1 fruit fly cellular context compared by ENCODE assay signal in the genomic region with DNA sequence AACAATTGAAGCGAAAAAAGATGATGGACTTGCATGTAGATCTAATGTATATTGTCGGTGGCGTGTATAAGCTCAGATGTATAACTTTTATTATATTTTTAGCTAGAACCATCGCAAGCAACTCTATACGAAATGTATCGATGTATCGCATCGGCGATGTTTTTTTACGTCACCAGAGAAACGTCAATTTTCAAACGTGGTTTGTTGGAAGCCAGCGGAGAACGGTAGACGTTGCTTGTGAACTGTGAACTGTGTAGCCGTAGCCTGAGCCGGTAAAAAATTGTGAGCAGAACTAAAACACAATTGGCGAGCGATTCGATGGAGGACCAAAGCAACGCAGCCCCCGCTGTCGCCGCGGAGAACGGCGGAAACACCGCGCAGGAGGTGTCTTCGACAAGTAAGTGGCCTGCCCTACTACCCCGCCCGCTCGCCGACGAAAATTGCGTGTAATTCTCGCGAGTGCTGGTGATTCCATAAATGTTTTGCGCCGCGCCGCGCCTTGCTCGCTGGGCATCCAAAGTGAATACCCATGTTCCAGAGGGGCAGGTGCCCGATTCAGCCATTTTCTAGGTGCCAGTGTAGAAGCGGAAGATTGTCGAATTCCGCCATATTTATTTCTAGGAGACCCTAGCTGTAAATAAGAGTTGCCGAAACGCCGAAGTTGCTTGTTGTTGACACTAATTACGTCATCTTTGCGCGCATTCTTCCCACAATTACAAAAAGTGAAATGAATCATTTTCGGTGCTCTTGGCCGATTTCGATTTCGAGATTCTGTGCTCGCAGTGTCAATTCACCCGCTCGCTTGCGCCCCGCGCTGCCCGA.
TF ChIP-seq lines count a peak whose summit lies in the region.

A gene (plus strand): TSS at position 193 of the 822 bp plus-strand sequence.

TF ChIP-seq in whole organism, embryonic, 481 proteins besides CTCF, POLR2A, EP300 and RAD21 (continued from another document and continues in another):
- TF ChIP-seq zen (tag; optimal IDR thresholded peaks at IDR 0.05; lab: Kevin White, UChicago) = no peak
- peak; percentile 26 for TF ChIP-seq CG1233 (GFP tag; optimal IDR thresholded peaks at IDR 0.05; lab: Kevin White, UChicago)
- no peak for TF ChIP-seq tin (GFP tag; optimal IDR thresholded peaks at IDR 0.05; lab: Kevin White, UChicago)
- TF ChIP-seq Hmx (GFP tag; optimal IDR thresholded peaks at IDR 0.05; lab: Kevin White, UChicago) = no peak
- TF ChIP-seq CG9817 (tag; optimal IDR thresholded peaks at IDR 0.05; lab: Kevin White, UChicago) = peak; percentile 2
- TF ChIP-seq HHEX (GFP tag; optimal IDR thresholded peaks at IDR 0.05; lab: Kevin White, UChicago) = no peak
- no peak for TF ChIP-seq CG11696 (GFP tag; IDR thresholded peaks at IDR 0.05; lab: Robert Waterston, UW)
- no peak for TF ChIP-seq lola (GFP tag; optimal IDR thresholded peaks at IDR 0.05; lab: Kevin White, UChicago)
- no peak for TF ChIP-seq bowl (GFP tag; IDR thresholded peaks at IDR 0.05; lab: Robert Waterston, UW)
- TF ChIP-seq CG34422 (GFP tag; IDR thresholded peaks at IDR 0.05; lab: Robert Waterston, UW) = peak; percentile 52; the same call in 2 of the 3 replicates
- peak; percentile 98; the same call in 2 of the 3 replicates for TF ChIP-seq zen2 (GFP tag; IDR thresholded peaks at IDR 0.05; lab: Robert Waterston, UW; ENCODE audit: partially characterized antibody)
- TF ChIP-seq CG4360 (GFP tag; IDR thresholded peaks at IDR 0.05; lab: Robert Waterston, UW) = no peak
- TF ChIP-seq Dbx (GFP tag; IDR thresholded peaks at IDR 0.05; lab: Robert Waterston, UW) = peak; percentile 49; the same call in 2 of the 3 replicates
- no peak for TF ChIP-seq trh (GFP tag; optimal IDR thresholded peaks at IDR 0.05; lab: Kevin White, UChicago)
- peak; percentile 99 for TF ChIP-seq CG13287 (GFP tag; IDR thresholded peaks at IDR 0.05; lab: Robert Waterston, UW; ENCODE audit: partially characterized antibody)
- no peak for TF ChIP-seq CG10321 (GFP tag; IDR thresholded peaks at IDR 0.05; lab: Robert Waterston, UW)
- TF ChIP-seq CG18619 (GFP tag; optimal IDR thresholded peaks at IDR 0.05; lab: Kevin White, UChicago) = no peak
- peak; percentile 97 for TF ChIP-seq Dll (GFP tag; IDR thresholded peaks at IDR 0.05; lab: Robert Waterston, UW; ENCODE audit: partially characterized antibody)
- TF ChIP-seq CG3281 (GFP tag; optimal IDR thresholded peaks at IDR 0.05; lab: Kevin White, UChicago) = peak; percentile 33
- no peak for TF ChIP-seq Mrtf (GFP tag; IDR thresholded peaks at IDR 0.05; lab: Robert Waterston, UW)
- TF ChIP-seq chinmo (GFP tag; IDR thresholded peaks at IDR 0.05; lab: Robert Waterston, UW; ENCODE audit: partially characterized antibody) = peak; percentile 99
- TF ChIP-seq NK7.1 (GFP tag; optimal IDR thresholded peaks at IDR 0.05; lab: Kevin White, UChicago) = no peak
- peak; percentile 98 for TF ChIP-seq mld (GFP tag; IDR thresholded peaks at IDR 0.05; lab: Robert Waterston, UW; ENCODE audit: partially characterized antibody)
- peak; percentile 99 for TF ChIP-seq vnd (GFP tag; IDR thresholded peaks at IDR 0.05; lab: Robert Waterston, UW; ENCODE audit: partially characterized antibody)
- TF ChIP-seq TFAM (GFP tag; optimal IDR thresholded peaks at IDR 0.05; lab: Kevin White, UChicago) = no peak
- TF ChIP-seq CG10431 (GFP tag; optimal IDR thresholded peaks at IDR 0.05; lab: Kevin White, UChicago) = no peak
- TF ChIP-seq CG34376 (GFP tag; optimal IDR thresholded peaks at IDR 0.05; lab: Kevin White, UChicago) = peak; percentile 34
- TF ChIP-seq slp2 (GFP tag; optimal IDR thresholded peaks at IDR 0.05; lab: Kevin White, UChicago) = no peak
- TF ChIP-seq Dad (GFP tag; optimal IDR thresholded peaks at IDR 0.05; lab: Kevin White, UChicago) = no peak
- TF ChIP-seq scrt (GFP tag; optimal IDR thresholded peaks at IDR 0.05; lab: Kevin White, UChicago) = no peak
- peak; percentile 25; the same call in 1 of the 2 replicates for TF ChIP-seq ttk (GFP tag; IDR thresholded peaks at IDR 0.05; lab: Robert Waterston, UW)
- TF ChIP-seq Poxn (GFP tag; IDR thresholded peaks at IDR 0.05; lab: Robert Waterston, UW) = no peak
- peak; percentile 2 for TF ChIP-seq oc (tag; optimal IDR thresholded peaks at IDR 0.05; lab: Kevin White, UChicago)
- TF ChIP-seq wdn (GFP tag; IDR thresholded peaks at IDR 0.05; lab: Robert Waterston, UW) = peak; percentile 17; the same call in 1 of the 2 replicates
- peak; percentile 29 for TF ChIP-seq mam (GFP tag; optimal IDR thresholded peaks at IDR 0.05; lab: Kevin White, UChicago)
- TF ChIP-seq Hmr (GFP tag; optimal IDR thresholded peaks at IDR 0.05; lab: Kevin White, UChicago) = peak; percentile 72
- TF ChIP-seq CG12659 (GFP tag; optimal IDR thresholded peaks at IDR 0.05; lab: Kevin White, UChicago) = peak; percentile 80
- TF ChIP-seq CG13123 (GFP tag; optimal IDR thresholded peaks at IDR 0.05; lab: Kevin White, UChicago) = no peak
- no peak for TF ChIP-seq NC2α (GFP tag; optimal IDR thresholded peaks at IDR 0.05; lab: Kevin White, UChicago)
- no peak for TF ChIP-seq CG8478 (optimal IDR thresholded peaks at IDR 0.05; lab: Kevin White, UChicago)
- TF ChIP-seq Six4 (GFP tag; optimal IDR thresholded peaks at IDR 0.05; lab: Kevin White, UChicago) = no peak
- TF ChIP-seq NC2β (GFP tag; optimal IDR thresholded peaks at IDR 0.05; lab: Kevin White, UChicago) = no peak
- peak; percentile 41 for TF ChIP-seq bigmax (GFP tag; optimal IDR thresholded peaks at IDR 0.05; lab: Kevin White, UChicago)
- TF ChIP-seq HmgD (GFP tag; optimal IDR thresholded peaks at IDR 0.05; lab: Kevin White, UChicago) = no peak
- TF ChIP-seq CG10543 (GFP tag; optimal IDR thresholded peaks at IDR 0.05; lab: Kevin White, UChicago) = peak; percentile 10
- TF ChIP-seq gce (GFP tag; IDR thresholded peaks at IDR 0.05; lab: Robert Waterston, UW) = no peak
- peak; percentile 94 for TF ChIP-seq Ets97D (GFP tag; optimal IDR thresholded peaks at IDR 0.05; lab: Kevin White, UChicago)
- no peak for TF ChIP-seq tll (GFP tag; optimal IDR thresholded peaks at IDR 0.05; lab: Kevin White, UChicago)
- peak; percentile 50 for TF ChIP-seq YL-1 (GFP tag; optimal IDR thresholded peaks at IDR 0.05; lab: Kevin White, UChicago)
- no peak for TF ChIP-seq dimm (GFP tag; IDR thresholded peaks at IDR 0.05; lab: Robert Waterston, UW)
- no peak; the same call in 1 of the 2 replicates for TF ChIP-seq CG31224 (GFP tag; IDR thresholded peaks at IDR 0.05; lab: Robert Waterston, UW)
- TF ChIP-seq CG18476 (GFP tag; optimal IDR thresholded peaks at IDR 0.05; lab: Kevin White, UChicago) = no peak
- TF ChIP-seq ato (GFP tag; IDR thresholded peaks at IDR 0.05; lab: Robert Waterston, UW; ENCODE audit: partially characterized antibody) = peak; percentile 96
- TF ChIP-seq MESR4 (GFP tag; optimal IDR thresholded peaks at IDR 0.05; lab: Kevin White, UChicago) = peak; percentile 79
- TF ChIP-seq CG11247 (GFP tag; IDR thresholded peaks at IDR 0.05; lab: Robert Waterston, UW) = no peak
- peak; percentile 3 for TF ChIP-seq HLHmδ (GFP tag; optimal IDR thresholded peaks at IDR 0.05; lab: Kevin White, UChicago)
- peak; percentile 44 for TF ChIP-seq zfh2 (GFP tag; optimal IDR thresholded peaks at IDR 0.05; lab: Kevin White, UChicago)
- peak; percentile 71 for TF ChIP-seq crol (GFP tag; IDR thresholded peaks at IDR 0.05; lab: Robert Waterston, UW)
- TF ChIP-seq CG13894 (tag; optimal IDR thresholded peaks at IDR 0.05; lab: Kevin White, UChicago) = peak; percentile 61
- TF ChIP-seq CG6272 (GFP tag; IDR thresholded peaks at IDR 0.05; lab: Robert Waterston, UW) = peak; percentile 41; the same call in 1 of the 2 replicates
- TF ChIP-seq p53 (GFP tag; optimal IDR thresholded peaks at IDR 0.05; lab: Kevin White, UChicago) = no peak
- TF ChIP-seq CG16815 (GFP tag; optimal IDR thresholded peaks at IDR 0.05; lab: Kevin White, UChicago) = no peak
- peak; percentile 90 for TF ChIP-seq CG2129 (GFP tag; IDR thresholded peaks at IDR 0.05; lab: Robert Waterston, UW; ENCODE audit: partially characterized antibody)
- TF ChIP-seq Mes4 (GFP tag; optimal IDR thresholded peaks at IDR 0.05; lab: Kevin White, UChicago) = no peak
- no peak for TF ChIP-seq Dip3 (GFP tag; optimal IDR thresholded peaks at IDR 0.05; lab: Kevin White, UChicago)
- peak; percentile 4 for TF ChIP-seq CG15479 (GFP tag; optimal IDR thresholded peaks at IDR 0.05; lab: Kevin White, UChicago)
- no peak for TF ChIP-seq CG10209 (GFP tag; optimal IDR thresholded peaks at IDR 0.05; lab: Kevin White, UChicago)
- TF ChIP-seq Elba2 (GFP tag; optimal IDR thresholded peaks at IDR 0.05; lab: Kevin White, UChicago) = no peak
- TF ChIP-seq CG2116 (GFP tag; optimal IDR thresholded peaks at IDR 0.05; lab: Kevin White, UChicago) = peak; percentile 96
- TF ChIP-seq CG1647 (GFP tag; optimal IDR thresholded peaks at IDR 0.05; lab: Kevin White, UChicago) = no peak
- TF ChIP-seq Side (GFP tag; optimal IDR thresholded peaks at IDR 0.05; lab: Kevin White, UChicago) = no peak
- peak; percentile 98 for TF ChIP-seq CG9437 (GFP tag; optimal IDR thresholded peaks at IDR 0.05; lab: Kevin White, UChicago)
- TF ChIP-seq CG13296 (GFP tag; optimal IDR thresholded peaks at IDR 0.05; lab: Kevin White, UChicago) = peak; percentile 39
- no peak for TF ChIP-seq al (GFP tag; IDR thresholded peaks at IDR 0.05; lab: Robert Waterston, UW)
- TF ChIP-seq croc (GFP tag; conservative IDR thresholded peaks at IDR 0.05; lab: Robert Waterston, UW) = no peak
- TF ChIP-seq toy (GFP tag; IDR thresholded peaks at IDR 0.05; lab: Robert Waterston, UW) = no peak
- TF ChIP-seq sens (GFP tag; lab: Kevin White, UChicago) = peak; percentile 84
- TF ChIP-seq CG1603 (tag; optimal IDR thresholded peaks at IDR 0.05; lab: Kevin White, UChicago) = peak; percentile 81
- no peak for TF ChIP-seq Awh (GFP tag; IDR thresholded peaks at IDR 0.05; lab: Robert Waterston, UW)
- TF ChIP-seq CG4820 (GFP tag; optimal IDR thresholded peaks at IDR 0.05; lab: Kevin White, UChicago) = no peak
- TF ChIP-seq D (optimal IDR thresholded peaks at IDR 0.05; lab: Kevin White, UChicago) = no peak
- no peak for TF ChIP-seq D (GFP tag; optimal IDR thresholded peaks at IDR 0.05; lab: Kevin White, UChicago)
- TF ChIP-seq Taf1 (GFP tag; IDR thresholded peaks at IDR 0.05; lab: Robert Waterston, UW) = no peak
- TF ChIP-seq Sry-β (GFP tag; optimal IDR thresholded peaks at IDR 0.05; lab: Kevin White, UChicago) = peak; percentile 84
- no peak for TF ChIP-seq Ada2b (GFP tag; IDR thresholded peaks at IDR 0.05; lab: Robert Waterston, UW)
- no peak for TF ChIP-seq sima (GFP tag; optimal IDR thresholded peaks at IDR 0.05; lab: Kevin White, UChicago)
- no peak for TF ChIP-seq CG2202 (tag; optimal IDR thresholded peaks at IDR 0.05; lab: Kevin White, UChicago)
- no peak for TF ChIP-seq CG13624 (GFP tag; optimal IDR thresholded peaks at IDR 0.05; lab: Kevin White, UChicago)
- no peak for TF ChIP-seq C15 (GFP tag; IDR thresholded peaks at IDR 0.05; lab: Robert Waterston, UW)
- no peak for TF ChIP-seq BtbVII (GFP tag; optimal IDR thresholded peaks at IDR 0.05; lab: Kevin White, UChicago)
- no peak for TF ChIP-seq cad (GFP tag; optimal IDR thresholded peaks at IDR 0.05; lab: Kevin White, UChicago)
- peak; percentile 34 for TF ChIP-seq Dek (tag; optimal IDR thresholded peaks at IDR 0.05; lab: Kevin White, UChicago)
- no peak for TF ChIP-seq Kr (GFP tag; optimal IDR thresholded peaks at IDR 0.05; lab: Kevin White, UChicago)
- TF ChIP-seq Lhr (GFP tag; optimal IDR thresholded peaks at IDR 0.05; lab: Kevin White, UChicago) = peak; percentile 70
- TF ChIP-seq Dref (GFP tag; IDR thresholded peaks at IDR 0.05; lab: Robert Waterston, UW) = peak; percentile 94
- peak in 1 of 2 experiments; percentile 20 for TF ChIP-seq Trl (optimal IDR thresholded peaks at IDR 0.05; lab: Kevin White, UChicago)
- TF ChIP-seq Trl (GFP tag; optimal IDR thresholded peaks at IDR 0.05; lab: Kevin White, UChicago) = no peak
- no peak for TF ChIP-seq repo (GFP tag; optimal IDR thresholded peaks at IDR 0.05; lab: Kevin White, UChicago)
- TF ChIP-seq sna (GFP tag; IDR thresholded peaks at IDR 0.05; lab: Robert Waterston, UW; ENCODE audit: partially characterized antibody) = peak; percentile 95
- peak; percentile 28 for TF ChIP-seq CG7928 (GFP tag; optimal IDR thresholded peaks at IDR 0.05; lab: Kevin White, UChicago)
- peak; percentile 14 for TF ChIP-seq CG8924 (tag; optimal IDR thresholded peaks at IDR 0.05; lab: Kevin White, UChicago)
- no peak for TF ChIP-seq ab (GFP tag; optimal IDR thresholded peaks at IDR 0.05; lab: Kevin White, UChicago)
- peak; percentile 44 for TF ChIP-seq grau (tag; optimal IDR thresholded peaks at IDR 0.05; lab: Kevin White, UChicago)
- TF ChIP-seq row (GFP tag; IDR thresholded peaks at IDR 0.05; lab: Robert Waterston, UW) = peak; percentile 80
- peak; percentile 55 for TF ChIP-seq CoRest (tag; optimal IDR thresholded peaks at IDR 0.05; lab: Kevin White, UChicago)
- no peak for TF ChIP-seq h (optimal IDR thresholded peaks at IDR 0.05; lab: Kevin White, UChicago)
- TF ChIP-seq org-1 (GFP tag; optimal IDR thresholded peaks at IDR 0.05; lab: Kevin White, UChicago) = no peak
- peak; percentile 51 for TF ChIP-seq nmo (GFP tag; optimal IDR thresholded peaks at IDR 0.05; lab: Kevin White, UChicago)
- peak; percentile 21 for TF ChIP-seq CrebB (tag; optimal IDR thresholded peaks at IDR 0.05; lab: Kevin White, UChicago)
- no peak for TF ChIP-seq salm (tag; optimal IDR thresholded peaks at IDR 0.05; lab: Kevin White, UChicago)
- no peak for TF ChIP-seq CG4424 (GFP tag; optimal IDR thresholded peaks at IDR 0.05; lab: Kevin White, UChicago)
- no peak for TF ChIP-seq E2f1 (GFP tag; IDR thresholded peaks at IDR 0.05; lab: Robert Waterston, UW)
- TF ChIP-seq CG8290 (GFP tag; optimal IDR thresholded peaks at IDR 0.05; lab: Kevin White, UChicago) = no peak
- TF ChIP-seq CG8290 (tag; optimal IDR thresholded peaks at IDR 0.05; lab: Kevin White, UChicago) = peak; percentile 41 to 71
- no peak for TF ChIP-seq Hey (tag; optimal IDR thresholded peaks at IDR 0.05; lab: Kevin White, UChicago)
- peak; percentile 24 for TF ChIP-seq nom (GFP tag; optimal IDR thresholded peaks at IDR 0.05; lab: Kevin White, UChicago)
- TF ChIP-seq CG4328 (GFP tag; optimal IDR thresholded peaks at IDR 0.05; lab: Kevin White, UChicago) = no peak
- no peak for TF ChIP-seq Ssrp (tag; optimal IDR thresholded peaks at IDR 0.05; lab: Kevin White, UChicago)
- TF ChIP-seq dmrt11E (tag; optimal IDR thresholded peaks at IDR 0.05; lab: Kevin White, UChicago) = no peak
- no peak for TF ChIP-seq crc (GFP tag; optimal IDR thresholded peaks at IDR 0.05; lab: Kevin White, UChicago)
- TF ChIP-seq ATbp (GFP tag; optimal IDR thresholded peaks at IDR 0.05; lab: Kevin White, UChicago) = no peak
- TF ChIP-seq CG7372 (GFP tag; IDR thresholded peaks at IDR 0.05; lab: Robert Waterston, UW) = no peak
- TF ChIP-seq fd96Cb (tag; optimal IDR thresholded peaks at IDR 0.05; lab: Kevin White, UChicago) = no peak
- TF ChIP-seq jigr1 (GFP tag; IDR thresholded peaks at IDR 0.05; lab: Robert Waterston, UW) = no peak; the same call in 2 of the 3 replicates
